Worm (Caenorhabditis elegans) whole organism, early embryonic: ENCODE data around the gene C50B6.7.

Source experiments
- B0310.2 ChIP-seq: sonication (generic microtip); optimal IDR thresholded peaks from 2 replicates; lab custom pipeline; 2016; ENCODE audit warnings: mild to moderate bottlenecking, missing genetic modification characterization, missing compliant biosample characterization
- F13C5.2 ChIP-seq: sonication (generic microtip); optimal IDR thresholded peaks from 2 replicates; lab custom pipeline; 2017; ENCODE audit warnings: mild to moderate bottlenecking, missing genetic modification characterization, inconsistent platforms, missing compliant biosample characterization
- aly-1 ChIP-seq: sonication (generic microtip); optimal IDR thresholded peaks from 2 replicates; lab custom pipeline; 2016; ENCODE audit warnings: missing genetic modification characterization, missing compliant biosample characterization
- ama-1 ChIP-seq: fragments of 150-350 bp; optimal IDR thresholded peaks from 2 replicates; lab custom pipeline; 2014
- ceh-13 ChIP-seq: fragments of 200-800 bp; sonication (Bioruptor generic); optimal IDR thresholded peaks from 2 replicates; lab custom pipeline; 2018; ENCODE audit warnings: mild to moderate bottlenecking, missing genetic modification characterization, missing compliant biosample characterization
- ceh-36 ChIP-seq: sonication (generic microtip); optimal IDR thresholded peaks from 2 replicates; lab custom pipeline; 2016; ENCODE audit warnings: missing genetic modification characterization, inconsistent platforms, missing compliant biosample characterization
- ets-7 ChIP-seq: sonication (generic microtip); optimal IDR thresholded peaks from 2 replicates; lab custom pipeline; 2016; ENCODE audit warnings: missing genotype, missing genetic modification characterization, missing compliant biosample characterization
- flt-1 ChIP-seq: fragments of 200-800 bp; sonication (Bioruptor generic); IDR thresholded peaks from 2 replicates; pipeline ENCODE4 v1.3.6; 2022; ENCODE audit warnings: missing genetic modification characterization, missing compliant biosample characterization
- hmbx-1 ChIP-seq: sonication (generic microtip); optimal IDR thresholded peaks from 2 replicates; lab custom pipeline; 2016; ENCODE audit warnings: mild to moderate bottlenecking, missing genetic modification characterization, missing compliant biosample characterization
- hmg-4 ChIP-seq: fragments of 200-800 bp; sonication (Bioruptor generic); optimal IDR thresholded peaks from 2 replicates; lab custom pipeline; 2018; ENCODE audit warnings: mild to moderate bottlenecking, missing genetic modification characterization, missing compliant biosample characterization
- hnd-1 ChIP-seq: sonication (generic microtip); optimal IDR thresholded peaks from 2 replicates; lab custom pipeline; 2016; ENCODE audit warnings: missing genetic modification characterization, missing compliant biosample characterization
- pes-1 ChIP-seq: fragments of 200-800 bp; sonication (Bioruptor generic); IDR thresholded peaks from 2 replicates; pipeline ENCODE4 v1.3.6; 2022; ENCODE audit warnings: missing genetic modification reagents, missing genetic modification characterization, missing compliant biosample characterization
- scrt-1 ChIP-seq: fragments of 200-800 bp; sonication (Bioruptor generic); IDR thresholded peaks from 2 replicates; pipeline ENCODE4 v1.3.6; 2022; ENCODE audit warnings: missing genetic modification characterization, missing compliant biosample characterization
- sea-1 ChIP-seq: fragments of 200-800 bp; sonication (Bioruptor generic); conservative IDR thresholded peaks from 2 replicates; pipeline ENCODE4 v1.3.6; 2022; ENCODE audit warnings: missing genetic modification characterization, missing compliant biosample characterization
- tbx-11 ChIP-seq: fragments of 200-800 bp; sonication (Bioruptor generic); IDR thresholded peaks from 2 replicates; pipeline ENCODE4 v1.3.6; 2022; ENCODE audit warnings: missing genetic modification characterization, missing compliant biosample characterization
- tbx-37 ChIP-seq: fragments of 200-800 bp; sonication (Bioruptor generic); conservative IDR thresholded peaks from 2 replicates; pipeline ENCODE4 v1.3.6; 2022; ENCODE audit warnings: missing genetic modification reagents, missing genetic modification characterization, missing compliant biosample characterization
- tra-4 ChIP-seq: sonication (generic microtip); optimal IDR thresholded peaks from 2 replicates; lab custom pipeline; 2017; ENCODE audit warnings: missing genetic modification characterization, missing compliant biosample characterization

The C50B6.7 gene

DNA sequence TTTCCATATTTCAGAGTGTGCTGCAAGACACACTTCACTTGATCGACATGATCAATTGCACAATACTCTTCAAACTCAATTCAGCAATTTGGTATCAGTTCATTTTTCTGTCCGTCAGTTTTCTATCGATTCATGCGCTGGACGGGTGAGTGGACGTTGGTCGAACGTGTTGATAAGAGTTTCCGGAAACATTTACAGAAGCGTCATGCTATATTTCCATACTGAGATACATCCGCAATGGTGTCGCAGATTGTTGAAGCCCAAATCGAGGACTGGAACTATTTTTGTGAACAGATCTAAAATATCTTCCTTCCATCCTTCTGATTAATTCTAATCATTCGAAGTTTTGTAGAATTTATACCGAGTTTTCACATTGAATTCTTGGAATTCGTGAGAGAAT lies 44.9 kb upstream of the C50B6.7 start:
- no peak for TF ChIP-seq tra-4 (tag; lab: Kevin White, UChicago)
- no peak for TF ChIP-seq B0310.2 (tag; lab: Kevin White, UChicago)

DNA sequence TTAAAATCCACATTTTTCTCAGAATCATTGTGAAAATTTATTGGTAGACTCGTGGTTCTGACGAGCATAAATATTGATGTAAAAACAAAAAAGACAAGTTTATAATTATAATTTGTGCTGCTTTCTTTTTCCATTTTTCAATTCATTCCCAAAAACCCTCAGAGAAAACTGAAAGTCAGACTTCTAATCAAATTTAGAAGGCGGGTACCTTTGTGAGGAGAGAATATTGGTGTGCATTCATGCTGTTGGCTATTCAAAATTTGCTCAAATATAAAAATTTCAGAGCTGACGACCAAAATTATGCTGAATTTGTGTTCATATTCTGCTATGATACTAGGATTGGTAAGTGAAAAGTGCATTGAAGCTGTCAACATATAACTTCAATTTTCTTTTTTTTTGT lies 42.2 kb upstream of the C50B6.7 start, which contains the start of gene srx-125:
Gene srx-125 (plus strand): TSS at position 301 of the 400 bp plus-strand sequence.
- no peak for TF ChIP-seq ama-1 (lab: Kevin White, UChicago)
- TF ChIP-seq tra-4 (tag; lab: Kevin White, UChicago): no peak
- no peak for TF ChIP-seq hnd-1 (tag; lab: Kevin White, UChicago)
- TF ChIP-seq sea-1 (GFP tag; lab: Robert Waterston, UW): no peak
- TF ChIP-seq ceh-36 (tag; lab: Kevin White, UChicago): no peak
- no peak for TF ChIP-seq B0310.2 (tag; lab: Kevin White, UChicago)
- no peak for TF ChIP-seq hmbx-1 (tag; lab: Kevin White, UChicago)
- no peak for TF ChIP-seq aly-1 (tag; lab: Kevin White, UChicago)

DNA sequence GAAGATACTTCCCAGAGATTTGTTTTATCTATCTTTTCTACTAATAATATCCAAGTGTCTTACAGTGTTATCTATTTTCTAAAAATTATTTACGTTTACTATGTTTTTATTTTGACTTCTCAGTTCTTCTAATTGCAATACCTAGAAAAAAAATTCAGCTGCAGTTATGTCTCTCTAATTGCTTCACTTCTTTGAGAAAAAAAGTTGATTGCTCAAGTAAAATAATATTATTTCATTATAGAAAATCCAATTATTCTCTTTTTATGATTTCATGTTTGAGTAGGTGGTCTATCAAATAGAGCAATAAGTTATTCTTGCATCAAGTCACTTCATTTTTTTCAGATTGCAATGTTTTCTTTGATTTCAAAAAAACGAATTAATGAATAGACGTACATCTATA lies 41.7 kb upstream of the C50B6.7 start:
- TF ChIP-seq hmg-4 (GFP tag; lab: Kevin White, UChicago) (no peak), flt-1 (no peak), B0310.2 (tag; lab: Kevin White, UChicago) (no peak), tra-4 (tag; lab: Kevin White, UChicago) (no peak), ceh-13 (no peak), F13C5.2 (tag; lab: Kevin White, UChicago) (no peak), hnd-1 (tag; lab: Kevin White, UChicago) (no peak), ets-7 (tag; lab: Kevin White, UChicago) (no peak), scrt-1 (no peak), aly-1 (tag; lab: Kevin White, UChicago) (no peak)

DNA sequence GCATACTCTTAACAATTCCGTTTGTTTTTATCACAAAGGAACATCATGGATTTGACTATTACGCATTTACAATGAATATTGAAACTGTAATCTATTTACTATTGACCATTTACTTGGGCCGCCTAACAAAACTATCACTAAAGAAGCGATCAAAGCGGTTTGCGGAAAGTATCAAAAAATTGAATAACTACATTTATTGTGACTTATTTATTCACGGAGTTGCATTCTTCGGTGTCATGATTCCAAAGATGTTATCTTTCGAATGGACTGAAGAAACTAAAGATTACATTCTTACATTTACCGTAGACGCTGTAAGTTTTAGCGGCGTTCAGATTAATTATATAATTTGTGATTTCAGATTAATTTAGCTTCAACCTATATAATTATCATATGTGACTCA lies 39.4 kb upstream of the C50B6.7 start:
- no peak for TF ChIP-seq B0310.2 (tag; lab: Kevin White, UChicago)
- no peak for TF ChIP-seq scrt-1
- TF ChIP-seq hmbx-1 (tag; lab: Kevin White, UChicago): no peak
- no peak for TF ChIP-seq F13C5.2 (tag; lab: Kevin White, UChicago)
- TF ChIP-seq sea-1 (GFP tag; lab: Robert Waterston, UW): no peak
- no peak for TF ChIP-seq flt-1
- no peak for TF ChIP-seq aly-1 (tag; lab: Kevin White, UChicago)
- TF ChIP-seq ets-7 (tag; lab: Kevin White, UChicago): no peak
- TF ChIP-seq pes-1 (GFP tag; lab: Robert Waterston, UW): no peak
- no peak for TF ChIP-seq hnd-1 (tag; lab: Kevin White, UChicago)
- TF ChIP-seq ceh-13: no peak
- no peak for TF ChIP-seq ama-1 (lab: Kevin White, UChicago)
- TF ChIP-seq tbx-37 (GFP tag; lab: Robert Waterston, UW): no peak
- no peak for TF ChIP-seq hmg-4 (GFP tag; lab: Kevin White, UChicago)
- TF ChIP-seq tbx-11: no peak
- no peak for TF ChIP-seq tra-4 (tag; lab: Kevin White, UChicago)
- TF ChIP-seq ceh-36 (tag; lab: Kevin White, UChicago): no peak

DNA sequence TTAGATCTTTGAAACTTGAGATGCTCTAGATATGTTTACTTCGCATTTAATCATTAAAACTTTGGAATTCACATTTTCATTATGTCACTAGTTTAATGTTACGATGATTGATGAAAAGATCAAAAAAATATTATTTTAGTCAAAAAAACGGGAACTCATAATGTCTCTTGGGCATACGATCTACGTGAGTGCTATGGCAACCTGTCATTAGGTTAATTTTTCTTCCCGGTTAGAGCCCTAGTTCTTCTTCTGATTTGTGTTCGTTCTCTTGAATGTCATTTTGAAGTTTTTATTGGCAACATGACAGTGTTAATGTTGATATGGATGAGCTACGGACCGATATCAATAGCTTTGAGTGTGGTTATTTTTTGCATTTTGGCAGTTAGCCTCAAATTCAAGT lies 38.6 kb upstream of the C50B6.7 start, which contains the start of gene srg-46:
Gene srg-46 (plus strand): TSS at position 301 of the 400 bp plus-strand sequence.
- TF ChIP-seq ets-7 (tag; lab: Kevin White, UChicago) (no peak), aly-1 (tag; lab: Kevin White, UChicago) (no peak), pes-1 (GFP tag; lab: Robert Waterston, UW) (no peak), ceh-36 (tag; lab: Kevin White, UChicago) (no peak), ama-1 (lab: Kevin White, UChicago) (no peak), flt-1 (no peak), tra-4 (tag; lab: Kevin White, UChicago) (no peak), hmg-4 (GFP tag; lab: Kevin White, UChicago) (no peak), ceh-13 (no peak), hnd-1 (tag; lab: Kevin White, UChicago) (no peak), hmbx-1 (tag; lab: Kevin White, UChicago) (no peak)

DNA sequence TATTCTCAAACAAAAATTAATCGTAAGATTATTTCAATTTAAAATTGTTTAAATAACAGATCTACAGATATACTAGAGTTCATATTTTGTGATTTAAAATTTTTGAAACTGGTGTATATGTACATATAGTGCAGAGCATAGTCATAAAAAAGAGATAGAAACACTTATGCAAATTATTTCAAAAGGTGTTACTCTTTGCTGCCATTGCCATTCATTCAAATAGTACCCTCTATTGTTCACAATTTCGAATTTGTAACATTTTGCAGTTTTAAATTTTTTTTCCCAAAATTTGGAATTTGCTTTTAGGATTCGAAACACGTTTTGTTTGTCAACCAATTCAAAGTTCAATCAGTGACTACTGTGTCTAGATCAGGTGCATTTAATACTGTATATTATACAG lies 35.5 kb upstream of the C50B6.7 start, which contains the start of gene F32H5.4:
Gene F32H5.4 (plus strand): TSS at position 301 of the 400 bp plus-strand sequence.
- TF ChIP-seq hmbx-1 (tag; lab: Kevin White, UChicago) (no peak), tbx-37 (GFP tag; lab: Robert Waterston, UW) (no peak), B0310.2 (tag; lab: Kevin White, UChicago) (no peak), F13C5.2 (tag; lab: Kevin White, UChicago) (no peak), aly-1 (tag; lab: Kevin White, UChicago) (no peak), ceh-13 (no peak), ceh-36 (tag; lab: Kevin White, UChicago) (no peak), hmg-4 (GFP tag; lab: Kevin White, UChicago) (no peak), flt-1 (no peak), tbx-11 (no peak), hnd-1 (tag; lab: Kevin White, UChicago) (no peak), ets-7 (tag; lab: Kevin White, UChicago) (no peak), pes-1 (GFP tag; lab: Robert Waterston, UW) (no peak)

DNA sequence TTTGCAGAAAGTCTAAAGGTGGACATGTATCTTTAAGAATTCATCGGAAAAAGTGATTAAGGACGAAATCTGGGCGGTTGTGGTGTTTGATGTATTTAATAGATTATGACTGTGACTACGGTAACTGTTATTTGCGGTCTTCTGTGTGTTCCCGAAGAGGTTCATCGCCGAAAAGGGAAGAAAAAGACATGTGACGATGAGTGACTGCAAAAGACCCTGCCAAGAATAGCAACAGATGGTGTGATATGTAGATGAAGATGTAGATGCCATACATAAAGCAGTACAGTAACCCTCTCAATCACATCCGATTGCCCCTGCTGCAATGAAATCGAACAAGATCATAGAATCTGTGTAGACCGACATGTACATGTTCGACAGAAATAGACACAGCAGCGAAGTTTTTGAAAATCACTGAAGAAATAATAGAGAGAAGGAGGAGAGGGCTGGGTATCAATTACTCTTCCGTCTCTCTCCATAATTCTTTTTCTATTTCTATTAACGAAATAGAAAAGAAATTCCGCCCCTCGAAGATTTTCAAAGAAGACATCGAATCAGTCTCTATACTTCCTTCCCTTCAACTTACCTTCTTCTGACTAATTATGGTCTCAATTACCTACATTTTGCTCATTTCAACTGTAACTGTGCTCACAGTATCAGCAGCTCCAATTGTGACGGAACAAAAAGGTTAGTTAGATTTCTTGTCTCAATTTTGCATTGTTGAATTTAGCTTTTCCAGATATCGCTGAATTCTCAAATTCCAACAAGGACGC lies 34.2 kb upstream of the C50B6.7 start, which contains the start of gene F32H5.3:
Gene F32H5.3 (plus strand): TSS at position 513 of the 770 bp plus-strand sequence.
- TF ChIP-seq B0310.2 (tag; lab: Kevin White, UChicago): no peak
